Worm (Caenorhabditis elegans) whole organism, mixed stage, embryonic: ENCODE measurements around the gene C46F11.5.

ENCODE experiments used
- blmp-1 ChIP-seq: fragments of 150-350 bp; optimal IDR thresholded peaks from 2 replicates; lab custom pipeline; 2014; ENCODE audit warnings: missing biosample characterization, missing genetic modification characterization
- ceh-83 ChIP-seq: fragments of 200-800 bp; sonication (Bioruptor generic); optimal IDR thresholded peaks from 2 replicates; lab custom pipeline; 2018; ENCODE audit warnings: mild to moderate bottlenecking, missing genetic modification characterization, missing compliant biosample characterization
- elt-1 ChIP-seq: sonication (generic microtip); optimal IDR thresholded peaks from 2 replicates; lab custom pipeline; 2017; ENCODE audit warnings: missing genetic modification characterization, mild to moderate bottlenecking, missing compliant biosample characterization, antibody characterized with exemption, moderate library complexity, borderline replicate concordance; ENCODE audit not compliant: insufficient read depth
- lsy-2 ChIP-seq: fragments of 150-350 bp; optimal IDR thresholded peaks from 2 replicates; lab custom pipeline; 2014; ENCODE audit warnings: missing biosample characterization, missing genetic modification characterization
- mep-1 ChIP-seq: fragments of 150-350 bp; optimal IDR thresholded peaks from 2 replicates; lab custom pipeline; 2017; ENCODE audit warnings: missing biosample characterization, missing genetic modification reagents, missing genetic modification characterization, inconsistent platforms
- nhr-12 ChIP-seq: fragments of 150-350 bp; optimal IDR thresholded peaks from 2 replicates; lab custom pipeline; 2014; ENCODE audit warnings: missing biosample characterization, missing genetic modification characterization
- nhr-76 ChIP-seq: sonication (generic microtip); optimal IDR thresholded peaks from 2 replicates; lab custom pipeline; 2017; ENCODE audit warnings: missing biosample characterization, missing genetic modification characterization
- snpc-4 ChIP-seq: fragments of 150-350 bp; optimal IDR thresholded peaks from 2 replicates; lab custom pipeline; 2014; ENCODE audit warnings: missing biosample characterization, missing genetic modification characterization
- unc-62 ChIP-seq: fragments of 150-350 bp; optimal IDR thresholded peaks from 2 replicates; lab custom pipeline; 2014; ENCODE audit warnings: missing biosample characterization, missing genetic modification reagents, missing genetic modification characterization
- zip-8 ChIP-seq: fragments of 150-350 bp; optimal IDR thresholded peaks from 2 replicates; lab custom pipeline; 2014; ENCODE audit warnings: missing biosample characterization, missing genetic modification characterization

DNA sequence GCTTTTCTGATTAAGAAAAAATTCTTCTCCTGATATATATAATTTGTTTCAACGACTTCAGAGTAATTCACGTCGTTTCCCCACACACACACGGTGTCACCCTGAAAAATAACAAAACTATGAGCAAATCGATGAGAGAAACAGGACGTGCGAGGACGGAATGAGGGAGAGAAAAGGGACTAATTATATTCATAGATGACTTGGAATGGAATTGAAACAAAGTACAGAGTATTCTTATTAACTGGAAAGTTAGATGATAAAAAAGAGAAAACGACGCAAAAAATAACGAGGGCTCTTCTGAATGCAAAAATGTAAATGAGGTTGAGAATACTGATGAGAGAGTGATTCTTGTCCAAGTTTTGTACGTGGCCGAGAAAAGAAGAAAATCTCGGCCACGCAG, 12.9 kb upstream of the C46F11.5 start, which contains the start of gene C46F11.6:
- no peak for TF ChIP-seq blmp-1
- TF ChIP-seq elt-1 (tag; lab: Kevin White, UChicago) = no peak
- TF ChIP-seq mep-1 (tag; lab: Kevin White, UChicago) = no peak
- no peak for TF ChIP-seq snpc-4 (tag; lab: Kevin White, UChicago)
- no peak for TF ChIP-seq unc-62 (GFP tag; lab: Kevin White, UChicago)
- TF ChIP-seq ceh-83 (GFP tag; lab: Kevin White, UChicago) = no peak
- TF ChIP-seq nhr-12 = no peak
- no peak for TF ChIP-seq lsy-2 (tag; lab: Kevin White, UChicago)
- TF ChIP-seq zip-8 (tag; lab: Kevin White, UChicago) = no peak
- no peak for TF ChIP-seq nhr-76
